Worm (Caenorhabditis elegans): ENCODE measurements around the gene F44E7.4.

- TF ChIP-seq aly-2 (tag; optimal IDR thresholded peaks at IDR 0.05) (no peak), sdz-12 (GFP tag; optimal IDR thresholded peaks at IDR 0.05) (no peak), daf-12 (tag; optimal IDR thresholded peaks at IDR 0.05) (no peak), mes-2 (tag; optimal IDR thresholded peaks at IDR 0.05; ENCODE audit: poor library complexity, severe bottlenecking) (no peak), madf-5 (GFP tag; IDR thresholded peaks at IDR 0.05) (no peak), ceh-82 (tag; optimal IDR thresholded peaks at IDR 0.05) (no peak), set-16 (GFP tag; IDR thresholded peaks at IDR 0.05) (no peak), ztf-11 (tag; optimal IDR thresholded peaks at IDR 0.05) (no peak), dve-1 (tag; optimal IDR thresholded peaks at IDR 0.05; ENCODE audit: insufficient read depth) (no peak), nhr-237 (tag; optimal IDR thresholded peaks at IDR 0.05) (no peak), nhr-6 (tag; optimal IDR thresholded peaks at IDR 0.05) (no peak), daf-8 (GFP tag; IDR thresholded peaks at IDR 0.05) (no peak), php-3 (GFP tag; IDR thresholded peaks at IDR 0.05) (no peak), skn-1 (tag; optimal IDR thresholded peaks at IDR 0.05) (no peak)
These were observed 8.6 kb upstream of the F44E7.4 start, which contains the start of gene F44E7.7 for ce11 chrV:5785372-5785771.
